Worm (Caenorhabditis elegans) whole organism, L3 larva: Measurements from ENCODE around the gene sru-37.

Experiments
- R02D3.7 ChIP-seq: fragments of 150-350 bp; optimal IDR thresholded peaks from 2 replicates; lab custom pipeline; 2014; ENCODE audit warnings: missing biosample characterization, missing genetic modification characterization
- ZK546.5 ChIP-seq: sonication (generic microtip); optimal IDR thresholded peaks from 2 replicates; lab custom pipeline; 2017; ENCODE audit warnings: missing biosample characterization, missing genetic modification characterization
- aly-2 ChIP-seq: fragments of 150-350 bp; optimal IDR thresholded peaks from 2 replicates; lab custom pipeline; 2014; ENCODE audit warnings: missing biosample characterization, missing genetic modification characterization
- ama-1 ChIP-seq: fragments of 150-350 bp; optimal IDR thresholded peaks from 2 replicates; lab custom pipeline; 2018
- ceh-16 ChIP-seq: sonication (generic microtip); optimal IDR thresholded peaks from 2 replicates; lab custom pipeline; 2017; ENCODE audit warnings: missing biosample characterization, missing genetic modification characterization
- ceh-28 ChIP-seq: fragments of 150-350 bp; optimal IDR thresholded peaks from 2 replicates; lab custom pipeline; 2014; ENCODE audit warnings: missing biosample characterization, missing genetic modification reagents, missing genetic modification characterization
- ceh-82 ChIP-seq: fragments of 150-350 bp; optimal IDR thresholded peaks from 2 replicates; lab custom pipeline; 2014; ENCODE audit warnings: missing biosample characterization, missing genetic modification characterization
- ceh-9 ChIP-seq: sonication (generic microtip); optimal IDR thresholded peaks from 2 replicates; lab custom pipeline; 2018; ENCODE audit warnings: missing biosample characterization, missing genetic modification characterization
- daf-12 ChIP-seq: fragments of 150-350 bp; optimal IDR thresholded peaks from 2 replicates; lab custom pipeline; 2014; ENCODE audit warnings: missing biosample characterization, missing genetic modification reagents, missing genetic modification characterization
- egl-27 ChIP-seq: sonication (generic microtip); optimal IDR thresholded peaks from 4 replicates; lab custom pipeline; 2017; ENCODE audit warnings: missing biosample characterization, missing genetic modification reagents, missing genetic modification characterization
- egl-5 ChIP-seq: fragments of 150-350 bp; optimal IDR thresholded peaks from 2 replicates; lab custom pipeline; 2017; ENCODE audit warnings: missing biosample characterization, missing genetic modification reagents, missing genetic modification characterization, inconsistent platforms
- elt-1 ChIP-seq: fragments of 150-350 bp; optimal IDR thresholded peaks from 2 replicates; lab custom pipeline; 2014; ENCODE audit warnings: missing biosample characterization, missing genetic modification characterization
- elt-2 ChIP-seq: sonication (generic microtip); optimal IDR thresholded peaks from 2 replicates; lab custom pipeline; 2016; ENCODE audit warnings: missing genetic modification reagents, mild to moderate bottlenecking, missing genetic modification characterization, missing compliant biosample characterization
- elt-3 ChIP-seq, 3 experiments: fragments of 150-350 bp in 1 of 3; sonication (generic microtip) in 2 of 3; optimal IDR thresholded peaks; 2 replicates in 2 of 3; 4 replicates in 1 of 3; lab custom pipeline; 2014 to 2017; ENCODE audit warnings: missing biosample characterization in 3 of 3, missing genetic modification characterization in 3 of 3
- eor-1 ChIP-seq, 2 experiments: fragments of 150-350 bp; optimal IDR thresholded peaks; 2 replicates each; lab custom pipeline; 2014 to 2018; ENCODE audit warnings: missing biosample characterization in 2 of 2, missing genetic modification characterization in 2 of 2
- fkh-10 ChIP-seq: sonication (generic microtip); optimal IDR thresholded peaks from 2 replicates; lab custom pipeline; 2017; ENCODE audit warnings: missing biosample characterization, missing genetic modification reagents, missing genetic modification characterization
- fkh-2 ChIP-seq: fragments of 150-350 bp; optimal IDR thresholded peaks from 2 replicates; lab custom pipeline; 2014; ENCODE audit warnings: missing biosample characterization, missing genetic modification reagents, missing genetic modification characterization
- fos-1 ChIP-seq: fragments of 150-350 bp; optimal IDR thresholded peaks from 2 replicates; lab custom pipeline; 2014; ENCODE audit warnings: missing biosample characterization, missing genetic modification characterization
- hmg-11 ChIP-seq: sonication (generic microtip); optimal IDR thresholded peaks from 2 replicates; lab custom pipeline; 2016; ENCODE audit warnings: missing genetic modification characterization, missing compliant biosample characterization
- jun-1 ChIP-seq: fragments of 150-350 bp; optimal IDR thresholded peaks from 2 replicates; lab custom pipeline; 2014; ENCODE audit warnings: missing biosample characterization, missing genetic modification reagents, missing genetic modification characterization
- lin-15B ChIP-seq: fragments of 150-350 bp; optimal IDR thresholded peaks from 2 replicates; lab custom pipeline; 2014; ENCODE audit warnings: missing biosample characterization, missing genetic modification characterization
- lin-39 ChIP-seq: fragments of 150-350 bp; optimal IDR thresholded peaks from 2 replicates; lab custom pipeline; 2018; ENCODE audit warnings: missing biosample characterization, missing genetic modification reagents, missing genetic modification characterization
- lsy-12 ChIP-seq: sonication (generic microtip); optimal IDR thresholded peaks from 2 replicates; lab custom pipeline; 2016; ENCODE audit warnings: mild to moderate bottlenecking, missing genetic modification characterization, missing compliant biosample characterization
- mdl-1 ChIP-seq: fragments of 150-350 bp; optimal IDR thresholded peaks from 2 replicates; lab custom pipeline; 2014; ENCODE audit warnings: missing biosample characterization, missing genetic modification characterization
- mml-1 ChIP-seq: fragments of 150-350 bp; sonication (generic microtip); optimal IDR thresholded peaks from 3 replicates; lab custom pipeline; 2014; ENCODE audit warnings: missing biosample characterization, missing genetic modification characterization
- nfya-1 ChIP-seq: sonication (generic microtip); optimal IDR thresholded peaks from 2 replicates; lab custom pipeline; 2017; ENCODE audit warnings: missing genetic modification characterization, mild to moderate bottlenecking, missing compliant biosample characterization, antibody characterized with exemption, moderate library complexity; ENCODE audit not compliant: insufficient read depth
- nhr-11 ChIP-seq: fragments of 150-350 bp; optimal IDR thresholded peaks from 2 replicates; lab custom pipeline; 2014; ENCODE audit warnings: missing biosample characterization, missing genetic modification characterization
- nhr-12 ChIP-seq: fragments of 150-350 bp; optimal IDR thresholded peaks from 2 replicates; lab custom pipeline; 2014; ENCODE audit warnings: missing biosample characterization, missing genetic modification characterization
- nhr-23 ChIP-seq: fragments of 150-350 bp; optimal IDR thresholded peaks from 2 replicates; lab custom pipeline; 2014; ENCODE audit warnings: missing biosample characterization, missing genetic modification reagents, missing genetic modification characterization
- nhr-237 ChIP-seq: fragments of 150-350 bp; optimal IDR thresholded peaks from 2 replicates; lab custom pipeline; 2014; ENCODE audit warnings: missing biosample characterization, missing genetic modification characterization
- nhr-25 ChIP-seq: sonication (generic microtip); optimal IDR thresholded peaks from 2 replicates; lab custom pipeline; 2017; ENCODE audit warnings: missing biosample characterization, missing genetic modification characterization
- nhr-28 ChIP-seq: fragments of 150-350 bp; optimal IDR thresholded peaks from 2 replicates; lab custom pipeline; 2014; ENCODE audit warnings: missing biosample characterization, missing genetic modification characterization
- nhr-43 ChIP-seq: sonication (generic microtip); optimal IDR thresholded peaks from 2 replicates; lab custom pipeline; 2016; ENCODE audit warnings: mild to moderate bottlenecking, missing genetic modification characterization, missing compliant biosample characterization; ENCODE audit not compliant: poor library complexity, severe bottlenecking
- nhr-67 ChIP-seq: fragments of 150-350 bp; optimal IDR thresholded peaks from 2 replicates; lab custom pipeline; 2014; ENCODE audit warnings: missing biosample characterization, missing genetic modification characterization
- nhr-76 ChIP-seq: fragments of 150-350 bp; sonication (generic microtip); optimal IDR thresholded peaks from 5 replicates; lab custom pipeline; 2014; ENCODE audit warnings: missing biosample characterization, missing genetic modification characterization
- nhr-77 ChIP-seq: fragments of 150-350 bp; optimal IDR thresholded peaks from 2 replicates; lab custom pipeline; 2014; ENCODE audit warnings: missing biosample characterization, missing genetic modification characterization
- pha-4 ChIP-seq: fragments of 150-350 bp; optimal IDR thresholded peaks from 2 replicates; lab custom pipeline; 2014; ENCODE audit warnings: missing biosample characterization, missing genetic modification reagents, missing genetic modification characterization
- pqm-1 ChIP-seq: fragments of 150-350 bp; optimal IDR thresholded peaks from 2 replicates; lab custom pipeline; 2017; ENCODE audit warnings: missing biosample characterization, missing genetic modification characterization, inconsistent platforms
- sea-2 ChIP-seq: fragments of 150-350 bp; sonication (generic microtip); optimal IDR thresholded peaks from 4 replicates; lab custom pipeline; 2014; ENCODE audit warnings: missing biosample characterization, missing genetic modification reagents, missing genetic modification characterization
- skn-1 ChIP-seq: fragments of 150-350 bp; optimal IDR thresholded peaks from 2 replicates; lab custom pipeline; 2014; ENCODE audit warnings: missing biosample characterization, missing genetic modification characterization
- snpc-4 ChIP-seq: fragments of 150-350 bp; optimal IDR thresholded peaks from 2 replicates; lab custom pipeline; 2014; ENCODE audit warnings: missing biosample characterization, missing genetic modification characterization
- tbx-2 ChIP-seq: sonication (generic microtip); optimal IDR thresholded peaks from 2 replicates; lab custom pipeline; 2016; ENCODE audit warnings: mild to moderate bottlenecking, missing genetic modification characterization, missing compliant biosample characterization
- unc-39 ChIP-seq: sonication (generic microtip); optimal IDR thresholded peaks from 4 replicates; lab custom pipeline; 2017; ENCODE audit warnings: missing biosample characterization, missing genetic modification characterization
- unc-62 ChIP-seq: fragments of 150-350 bp; sonication (generic microtip); optimal IDR thresholded peaks from 4 replicates; lab custom pipeline; 2014; ENCODE audit warnings: missing biosample characterization, missing genetic modification reagents, missing genetic modification characterization
- zag-1 ChIP-seq: fragments of 150-350 bp; optimal IDR thresholded peaks from 2 replicates; lab custom pipeline; 2014; ENCODE audit warnings: missing biosample characterization, missing genetic modification characterization
- ztf-11 ChIP-seq: fragments of 150-350 bp; optimal IDR thresholded peaks from 2 replicates; lab custom pipeline; 2014; ENCODE audit warnings: missing biosample characterization, missing genetic modification characterization
- ztf-4 ChIP-seq: fragments of 150-350 bp; optimal IDR thresholded peaks from 2 replicates; lab custom pipeline; 2014; ENCODE audit warnings: missing biosample characterization, missing genetic modification characterization

The sru-37 gene

DNA sequence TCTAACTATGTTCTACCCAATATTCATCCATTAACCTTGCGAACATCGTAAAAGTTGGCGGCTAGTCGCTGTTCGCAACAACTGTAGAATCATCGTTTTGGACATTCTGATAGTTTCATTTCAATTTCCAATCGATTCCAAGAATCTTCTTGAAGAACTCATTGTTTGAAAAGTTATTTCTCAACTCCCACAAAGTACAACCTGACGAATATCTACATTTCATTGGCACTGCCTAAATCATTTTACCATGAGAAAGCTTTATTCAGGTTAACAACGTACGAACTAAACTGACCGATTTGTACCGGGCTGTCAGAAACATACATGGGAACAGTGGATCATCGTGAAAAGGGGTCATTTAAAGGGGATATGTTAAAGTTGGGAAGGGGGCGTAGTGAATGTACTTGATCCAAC lies 18.5 kb upstream of the sru-37 start, which contains the start of gene F46B6.6:
TSS of gene F46B6.6 (minus strand) at position 148 of the 411 bp plus-strand sequence.
- TF ChIP-seq ama-1 (lab: Kevin White, UChicago), result peak; percentile 80
- TF ChIP-seq daf-12 (tag; lab: Kevin White, UChicago), result no peak
- TF ChIP-seq elt-2, result peak; percentile 21
- TF ChIP-seq nhr-43 (tag; lab: Kevin White, UChicago), result peak; percentile 49
- TF ChIP-seq, all 47 proteins: peak for 3

DNA sequence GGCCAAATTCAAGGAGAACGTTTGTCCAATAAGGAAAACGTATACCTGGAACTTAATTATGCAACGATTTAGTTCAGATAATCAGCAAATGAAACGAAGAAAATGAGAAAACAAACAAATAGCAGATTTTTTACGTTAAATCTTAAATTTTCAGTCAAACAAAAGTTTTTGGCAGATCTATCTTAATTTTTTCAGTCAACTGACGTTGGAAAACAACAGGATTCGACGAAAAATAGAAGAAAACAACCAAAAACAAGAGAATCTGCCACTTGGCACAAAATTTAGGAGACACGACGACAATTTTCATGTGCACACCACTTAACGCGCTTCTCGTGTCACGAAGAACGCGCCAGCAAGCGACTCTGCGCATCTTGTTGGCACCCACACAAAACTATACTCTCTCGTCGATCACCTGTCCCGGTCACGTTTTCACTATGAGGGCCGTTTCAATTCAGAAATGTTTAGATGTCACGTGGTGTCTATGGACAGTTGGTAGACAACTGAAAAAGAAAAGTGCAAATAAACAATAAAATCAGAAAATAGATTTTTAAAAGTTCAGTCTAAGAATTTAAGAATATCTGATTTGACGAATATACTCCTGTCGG lies 15.5 kb upstream of the sru-37 start, which contains the start of gene ztf-7:
TSS of gene ztf-7 (minus strand) at position 51 of the 605 bp plus-strand sequence.
- TF ChIP-seq nhr-237 (tag; lab: Kevin White, UChicago) (no peak), nhr-11 (peak; percentile 80), nhr-77 (tag; lab: Kevin White, UChicago) (peak; percentile 26), fos-1 (tag; lab: Kevin White, UChicago) (no peak), lin-39 (tag; lab: Kevin White, UChicago) (peak; percentile 95), nhr-76 (no peak), nhr-23 (tag; lab: Kevin White, UChicago) (peak; percentile 97), nhr-28 (no peak), ZK546.5 (no peak), elt-1 (tag; lab: Kevin White, UChicago) (peak; percentile 76), ztf-4 (tag; lab: Kevin White, UChicago) (peak; percentile 74), ceh-28 (tag; lab: Kevin White, UChicago) (peak; percentile 80), egl-27 (peak; percentile 38), daf-12 (tag; lab: Kevin White, UChicago) (no peak), lin-15B (tag; lab: Kevin White, UChicago) (peak; percentile 89), sea-2 (GFP tag; lab: Kevin White, UChicago) (no peak), elt-3 (tag; optimal IDR thresholded peaks at IDR 0.05; lab: Kevin White, UChicago) (no peak), unc-62 (peak; percentile 18), snpc-4 (tag; lab: Kevin White, UChicago) (peak; percentile 93), ztf-11 (no peak), egl-5 (peak; percentile 91), zag-1 (no peak), fkh-2 (tag; lab: Kevin White, UChicago) (no peak), nhr-12 (tag; lab: Kevin White, UChicago) (no peak), elt-2 (peak; percentile 89), mml-1 (no peak), aly-2 (tag; lab: Kevin White, UChicago) (no peak), pha-4 (tag; lab: Kevin White, UChicago) (peak; percentile 96), mdl-1 (tag; lab: Kevin White, UChicago) (peak; percentile 94), nhr-25 (peak; percentile 99), nhr-67 (tag; lab: Kevin White, UChicago) (no peak), fkh-10 (GFP tag; lab: Kevin White, UChicago) (peak; percentile 87), jun-1 (tag; lab: Kevin White, UChicago) (peak; percentile 95), R02D3.7 (tag; lab: Kevin White, UChicago) (peak; percentile 62), tbx-2 (tag; lab: Kevin White, UChicago) (peak; percentile 88), nfya-1 (tag; lab: Kevin White, UChicago) (peak; percentile 94), eor-1 (tag; optimal IDR thresholded peaks at IDR 0.05; lab: Kevin White, UChicago) (no peak), ceh-82 (tag; lab: Kevin White, UChicago) (peak; percentile 35), skn-1 (peak; percentile 68), hmg-11 (tag; lab: Kevin White, UChicago) (peak; percentile 80), ceh-9 (tag; lab: Kevin White, UChicago) (no peak), ama-1 (lab: Kevin White, UChicago) (peak; percentile 82), nhr-43 (tag; lab: Kevin White, UChicago) (peak; percentile 97), lsy-12 (tag; lab: Kevin White, UChicago) (peak; percentile 96), unc-39 (tag; lab: Kevin White, UChicago) (no peak), pqm-1 (tag; lab: Kevin White, UChicago) (peak; percentile 73), ceh-16 (tag; lab: Kevin White, UChicago) (peak; percentile 50)
